Worm (Caenorhabditis elegans) whole organism, L4 larva: ENCODE data around the gene acc-1.
A peak's percentile ranks its signal among the peaks of the same experiment; 100 is the strongest.

Source experiments
- R02D3.7 ChIP-seq: fragments of 150-350 bp; sonication (generic microtip); optimal IDR thresholded peaks from 3 replicates; lab custom pipeline; 2014; ENCODE audit warnings: missing biosample characterization, missing genetic modification characterization
- Y105C5A.15 ChIP-seq: fragments of 200-800 bp; sonication (Bioruptor generic); IDR thresholded peaks from 2 replicates; pipeline ENCODE4 v1.3.6; 2022; ENCODE audit warnings: missing genetic modification characterization, missing compliant biosample characterization
- ZK546.5 ChIP-seq, 2 experiments: sonication (generic microtip); optimal IDR thresholded peaks; 2 replicates each; lab custom pipeline; 2017; ENCODE audit warnings: missing biosample characterization in 2 of 2, missing genetic modification characterization in 2 of 2
- aly-2 ChIP-seq: sonication (generic microtip); optimal IDR thresholded peaks from 2 replicates; lab custom pipeline; 2018; ENCODE audit warnings: missing biosample characterization, missing genetic modification characterization
- hif-1 ChIP-seq, 2 experiments: sonication (generic microtip); optimal IDR thresholded peaks; 2 replicates each; lab custom pipeline; 2016 to 2017; ENCODE audit warnings: missing compliant biosample characterization in 2 of 2, missing genetic modification characterization in 2 of 2, missing genetic modification reagents in 2 of 2, missing genotype in 2 of 2, mild to moderate bottlenecking in 1 of 2
- lin-39 ChIP-seq: fragments of 150-350 bp; optimal IDR thresholded peaks from 2 replicates; lab custom pipeline; 2014; ENCODE audit warnings: missing biosample characterization, missing genetic modification reagents, missing genetic modification characterization
- mxl-2 ChIP-seq: fragments of 200-800 bp; sonication (Bioruptor generic); conservative IDR thresholded peaks from 2 replicates; pipeline ENCODE4 v1.3.6; 2022; ENCODE audit warnings: missing genetic modification reagents, missing genetic modification characterization, missing compliant biosample characterization
- nhr-10 ChIP-seq: fragments of 150-350 bp; optimal IDR thresholded peaks from 2 replicates; lab custom pipeline; 2014; ENCODE audit warnings: missing biosample characterization, missing genetic modification characterization
- nhr-25 ChIP-seq: sonication (generic microtip); optimal IDR thresholded peaks from 2 replicates; lab custom pipeline; 2017; ENCODE audit warnings: missing genetic modification characterization, mild to moderate bottlenecking, missing compliant biosample characterization, antibody characterized with exemption, moderate library complexity, borderline replicate concordance; ENCODE audit not compliant: insufficient read depth
- nhr-77 ChIP-seq: fragments of 150-350 bp; optimal IDR thresholded peaks from 2 replicates; lab custom pipeline; 2014; ENCODE audit warnings: missing biosample characterization, missing genetic modification characterization
- unc-39 ChIP-seq: sonication (generic microtip); optimal IDR thresholded peaks from 2 replicates; lab custom pipeline; 2017; ENCODE audit warnings: missing biosample characterization, missing genetic modification characterization

DNA sequence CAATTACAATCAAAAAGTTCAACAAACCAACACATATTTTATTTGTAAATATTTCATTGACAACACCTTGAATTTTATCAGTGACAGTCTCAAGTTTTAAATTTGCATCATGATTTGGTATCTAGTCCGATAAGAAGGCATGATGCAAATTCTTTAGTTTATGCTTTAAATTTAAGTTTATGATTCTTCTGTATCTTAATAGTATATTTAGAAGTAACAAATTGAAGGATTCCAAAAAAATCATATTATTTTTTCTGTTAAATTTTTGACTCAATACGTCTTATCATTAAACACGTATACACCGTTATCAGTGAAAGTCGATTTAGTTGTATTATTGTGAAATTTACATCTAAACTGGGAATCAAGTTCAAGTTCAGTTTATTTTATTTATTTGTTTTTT is 6.6 kb upstream of the acc-1 start, which contains the start of gene chca-1:
- TF ChIP-seq aly-2 (tag; lab: Kevin White, UChicago) (no peak), mxl-2 (no peak), ZK546.5 (tag; optimal IDR thresholded peaks at IDR 0.05; lab: Kevin White, UChicago) (no peak), lin-39 (tag; lab: Kevin White, UChicago) (no peak), R02D3.7 (tag; lab: Kevin White, UChicago) (no peak), Y105C5A.15 (GFP tag; lab: Robert Waterston, UW) (no peak), nhr-77 (tag; lab: Kevin White, UChicago) (no peak), hif-1 (tag; optimal IDR thresholded peaks at IDR 0.05; lab: Kevin White, UChicago) (peak in 1 of 2 experiments; percentile 29), unc-39 (no peak), nhr-25 (no peak), nhr-10 (tag; lab: Kevin White, UChicago) (peak; percentile 22)
